Fruit fly (Drosophila melanogaster): ENCODE results near the gene Prx6a.

DNA sequence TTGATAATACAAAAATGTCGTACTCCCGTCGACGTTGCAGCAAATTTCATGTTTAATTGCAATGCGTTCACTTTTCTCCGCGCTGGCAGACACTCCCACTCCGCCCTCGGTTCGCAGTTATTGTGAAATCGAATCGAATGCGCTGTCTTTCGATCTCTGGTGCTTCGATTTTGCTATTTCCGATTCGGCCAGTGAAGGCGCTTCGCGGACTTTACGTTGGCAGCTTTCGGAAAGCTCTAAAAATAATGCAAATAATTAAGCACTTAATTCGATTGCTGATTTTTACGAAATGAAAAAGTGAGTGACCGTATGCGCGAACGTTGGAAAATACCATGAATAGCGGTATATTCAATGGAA, 3.9 kb downstream of the Prx6a start, which contains the start of gene Ifrd1:
- no peak for TF ChIP-seq h (GFP tag; optimal IDR thresholded peaks at IDR 0.05)
- no peak for TF ChIP-seq foxo (GFP tag; optimal IDR thresholded peaks at IDR 0.05)
- TF ChIP-seq usp (GFP tag; optimal IDR thresholded peaks at IDR 0.05) = no peak
- no peak for TF ChIP-seq sage (GFP tag; optimal IDR thresholded peaks at IDR 0.05)
- TF ChIP-seq OdsH (GFP tag; optimal IDR thresholded peaks at IDR 0.05) = no peak
- no peak for TF ChIP-seq HLH106 (tag; optimal IDR thresholded peaks at IDR 0.05)
- no peak for TF ChIP-seq ey (GFP tag; optimal IDR thresholded peaks at IDR 0.05)
- TF ChIP-seq CG32264 (GFP tag; optimal IDR thresholded peaks at IDR 0.05) = no peak
- no peak for TF ChIP-seq pan (optimal IDR thresholded peaks at IDR 0.05)
- no peak for TF ChIP-seq Jra (GFP tag; optimal IDR thresholded peaks at IDR 0.05)
- no peak for TF ChIP-seq N (GFP tag; optimal IDR thresholded peaks at IDR 0.05)

Data from whole organism, wandering third instar larva.